Worm (Caenorhabditis elegans) whole organism, young adult: ENCODE results near the gene Y94A7B.11.

Experiments used
- F10E7.11 ChIP-seq: sonication (generic microtip); optimal IDR thresholded peaks from 2 replicates; lab custom pipeline; 2017; ENCODE audit warnings: mild to moderate bottlenecking, missing genetic modification characterization, moderate library complexity, missing compliant biosample characterization
- lag-1 ChIP-seq: fragments of 200-800 bp; sonication (Bioruptor generic); IDR thresholded peaks from 2 replicates; pipeline ENCODE4 v1.3.6; 2022; ENCODE audit warnings: missing genetic modification reagents, missing genetic modification characterization, missing compliant biosample characterization
- nfya-1 ChIP-seq: sonication (generic microtip); optimal IDR thresholded peaks from 2 replicates; lab custom pipeline; 2017; ENCODE audit warnings: antibody characterized with exemption, missing compliant biosample characterization, missing genetic modification characterization, borderline replicate concordance; ENCODE audit not compliant: insufficient read depth
- nfya-2 ChIP-seq: fragments of 200-800 bp; sonication (Bioruptor generic); IDR thresholded peaks from 2 replicates; pipeline ENCODE4 v1.3.6; 2022; ENCODE audit warnings: missing genetic modification reagents, missing genetic modification characterization, missing compliant biosample characterization
- nhr-179 ChIP-seq: sonication (generic microtip); optimal IDR thresholded peaks from 2 replicates; lab custom pipeline; 2016; ENCODE audit warnings: mild to moderate bottlenecking, missing genetic modification characterization, missing compliant biosample characterization
- tlf-1 ChIP-seq: fragments of 200-800 bp; sonication (Bioruptor generic); optimal IDR thresholded peaks from 2 replicates; lab custom pipeline; 2018; ENCODE audit warnings: mild to moderate bottlenecking, missing genetic modification characterization, missing compliant biosample characterization
- ztf-18 ChIP-seq: sonication (generic microtip); optimal IDR thresholded peaks from 2 replicates; lab custom pipeline; 2016; ENCODE audit warnings: missing genotype, mild to moderate bottlenecking, missing genetic modification characterization, missing compliant biosample characterization

DNA sequence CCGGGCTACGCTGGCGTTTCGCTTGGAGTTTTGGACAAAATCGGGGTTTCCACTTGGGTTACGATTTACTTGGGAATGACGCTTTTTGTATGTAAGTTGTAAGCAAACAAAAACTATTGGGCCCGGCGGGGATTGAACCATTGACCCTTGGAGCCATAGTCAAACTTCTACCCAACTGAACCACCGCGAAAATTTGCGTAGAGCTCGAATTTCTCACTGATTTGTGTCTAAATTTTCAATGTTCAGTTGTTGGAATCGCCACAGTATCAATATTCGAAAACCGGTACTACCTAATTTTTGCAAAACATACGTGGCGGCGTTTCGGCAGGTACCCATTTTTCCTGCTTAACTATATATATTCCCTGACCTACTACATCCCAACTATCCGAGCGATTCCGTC is 34.7 kb downstream of the Y94A7B.11 start:
- TF ChIP-seq nfya-2 (GFP tag; lab: Robert Waterston, UW) (no peak), F10E7.11 (tag; lab: Kevin White, UChicago) (no peak), tlf-1 (GFP tag; lab: Kevin White, UChicago) (no peak), ztf-18 (tag; lab: Kevin White, UChicago) (no peak), nfya-1 (no peak), lag-1 (no peak), nhr-179 (tag; lab: Kevin White, UChicago) (no peak)
